Worm (Caenorhabditis elegans) whole organism, young adult: ENCODE data around the gene F27D9.2.

Source experiments
- F33H1.4 ChIP-seq: fragments of 200-800 bp; sonication (Bioruptor generic); IDR thresholded peaks from 2 replicates; pipeline ENCODE4 v1.3.6; 2022; ENCODE audit warnings: missing genetic modification reagents, missing genetic modification characterization, missing compliant biosample characterization
- dox-1 ChIP-seq: fragments of 200-800 bp; sonication (Bioruptor generic); IDR thresholded peaks from 2 replicates; pipeline ENCODE4 v1.3.6; 2022; ENCODE audit warnings: missing genetic modification reagents, missing genetic modification characterization, missing compliant biosample characterization
- lir-1 ChIP-seq: fragments of 200-800 bp; sonication (Bioruptor generic); conservative IDR thresholded peaks from 2 replicates; pipeline ENCODE4 v1.3.6; 2022; ENCODE audit warnings: missing genetic modification reagents, missing genetic modification characterization, missing compliant biosample characterization

ce11 chrX:7670655-7671054, 2.1 kb upstream of the F27D9.2 start, which contains the start of gene F27D9.7:
- TF ChIP-seq dox-1 (GFP tag; lab: Robert Waterston, UW) (no peak), lir-1 (no peak), F33H1.4 (GFP tag; lab: Robert Waterston, UW) (no peak)
